Worm (Caenorhabditis elegans) whole organism, L2 larva: ENCODE data around the gene clec-79.

Experiments
- R02D3.7 ChIP-seq: fragments of 150-350 bp; optimal IDR thresholded peaks from 2 replicates; lab custom pipeline; 2014; ENCODE audit warnings: missing biosample characterization, missing genetic modification characterization
- aly-2 ChIP-seq: fragments of 150-350 bp; optimal IDR thresholded peaks from 2 replicates; lab custom pipeline; 2014; ENCODE audit warnings: missing biosample characterization, missing genetic modification characterization
- blmp-1 ChIP-seq: sonication (generic microtip); optimal IDR thresholded peaks from 2 replicates; lab custom pipeline; 2017; ENCODE audit warnings: missing genetic modification characterization, mild to moderate bottlenecking, missing compliant biosample characterization, antibody characterized with exemption, moderate library complexity; ENCODE audit not compliant: insufficient read depth
- elt-1 ChIP-seq: fragments of 150-350 bp; optimal IDR thresholded peaks from 2 replicates; lab custom pipeline; 2014; ENCODE audit warnings: missing biosample characterization, missing genetic modification characterization
- mdl-1 ChIP-seq, 2 experiments: fragments of 150-350 bp in 1 of 2; sonication (generic microtip) in 1 of 2; optimal IDR thresholded peaks; 2 replicates each; lab custom pipeline; 2017; ENCODE audit warnings: missing biosample characterization in 2 of 2, missing genetic modification characterization in 2 of 2
- nhr-11 ChIP-seq: fragments of 150-350 bp; optimal IDR thresholded peaks from 2 replicates; lab custom pipeline; 2014; ENCODE audit warnings: missing biosample characterization, missing genetic modification characterization
- unc-55 ChIP-seq: fragments of 150-350 bp; sonication (generic microtip); optimal IDR thresholded peaks from 3 replicates; lab custom pipeline; 2014; ENCODE audit warnings: missing biosample characterization, missing genetic modification reagents, missing genetic modification characterization
- zag-1 ChIP-seq: fragments of 150-350 bp; optimal IDR thresholded peaks from 2 replicates; lab custom pipeline; 2014; ENCODE audit warnings: missing biosample characterization, missing genetic modification characterization
- ztf-11 ChIP-seq: sonication (generic microtip); optimal IDR thresholded peaks from 2 replicates; lab custom pipeline; 2017; ENCODE audit warnings: missing biosample characterization, missing genetic modification characterization
- ztf-4 ChIP-seq: fragments of 150-350 bp; optimal IDR thresholded peaks from 2 replicates; lab custom pipeline; 2014; ENCODE audit warnings: missing biosample characterization, missing genetic modification characterization

DNA sequence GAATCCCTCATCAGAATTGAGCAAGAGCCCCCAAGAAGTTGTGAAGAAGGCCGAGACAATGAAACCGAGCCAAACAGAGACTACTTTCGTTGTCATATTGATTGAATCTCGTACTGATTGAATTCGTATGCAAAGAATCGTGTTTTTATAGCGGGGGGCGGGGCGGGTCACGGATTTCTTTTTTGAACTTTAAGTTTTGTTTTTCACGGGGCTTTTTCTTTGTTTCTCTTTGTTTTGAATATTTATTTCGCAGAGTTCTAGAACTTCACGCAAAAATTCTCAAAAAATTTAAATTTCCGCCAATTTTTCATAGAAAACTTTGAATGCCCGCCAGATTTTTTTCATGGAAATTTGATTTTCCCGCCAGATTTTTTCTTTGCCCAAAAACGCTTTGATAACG, 17.1 kb upstream of the clec-79 start, which contains the start of gene clec-73:
- TF ChIP-seq ztf-11 (tag; lab: Kevin White, UChicago) = no peak
- TF ChIP-seq aly-2 (tag; lab: Kevin White, UChicago) = no peak
- TF ChIP-seq ztf-4 (tag; lab: Kevin White, UChicago) = no peak
- TF ChIP-seq nhr-11 (tag; lab: Kevin White, UChicago) = no peak
- TF ChIP-seq elt-1 (tag; lab: Kevin White, UChicago) = no peak
- no peak for TF ChIP-seq unc-55 (GFP tag; lab: Kevin White, UChicago)
- TF ChIP-seq zag-1 (tag; lab: Kevin White, UChicago) = no peak
- TF ChIP-seq R02D3.7 (tag; lab: Kevin White, UChicago) = no peak
- no peak for TF ChIP-seq blmp-1
- no peak for TF ChIP-seq mdl-1 (tag; optimal IDR thresholded peaks at IDR 0.05; lab: Kevin White, UChicago)
